Fruit fly (Drosophila melanogaster): Measurements from ENCODE around the gene Rpt4.

- TF ChIP-seq CG8301 (tag; optimal IDR thresholded peaks at IDR 0.05), result no peak
- no peak for TF ChIP-seq CG32121 (GFP tag; IDR thresholded peaks at IDR 0.05)
- no peak for TF ChIP-seq CG14655 (GFP tag; optimal IDR thresholded peaks at IDR 0.05)
- no peak for TF ChIP-seq D1 (tag; optimal IDR thresholded peaks at IDR 0.05)
- TF ChIP-seq CG34367 (tag; optimal IDR thresholded peaks at IDR 0.05), result no peak
Observed at dm6 chrX:6295129-6295539, 4.1 kb upstream of the Rpt4 start, which contains the start of the genes CG15891 and CG3815.

Measured in whole organism, pupa.